Fruit fly (Drosophila melanogaster) whole organism, embryonic: ENCODE measurements around the gene Lst8.
A peak's percentile ranks its signal among the peaks of the same experiment; 100 is the strongest.

Experiments
- CG10654 ChIP-seq: fragments of 200-800 bp; sonication (Bioruptor generic); optimal IDR thresholded peaks from 2 replicates; lab custom pipeline; 2016; ENCODE audit warnings: missing biosample characterization, missing genetic modification characterization
- CG10979 ChIP-seq: fragments of 200-800 bp; sonication (Bioruptor generic); optimal IDR thresholded peaks from 2 replicates; lab custom pipeline; 2018; ENCODE audit warnings: missing biosample characterization, mild to moderate bottlenecking, missing genetic modification characterization, moderate library complexity
- CG11504 ChIP-seq: fragments of 200-800 bp; sonication (Bioruptor generic); optimal IDR thresholded peaks from 3 replicates; lab custom pipeline; 2019; ENCODE audit warnings: missing biosample characterization, mild to moderate bottlenecking, missing genetic modification characterization, moderate library complexity
- CG14050 ChIP-seq: fragments of 200-800 bp; sonication (Bioruptor generic); IDR thresholded peaks from 3 replicates; pipeline ENCODE4 v1.3.6; 2022; ENCODE audit warnings: missing biosample characterization, missing genetic modification characterization
- CG1529 ChIP-seq: fragments of 200-800 bp; sonication (Bioruptor generic); optimal IDR thresholded peaks from 3 replicates; lab custom pipeline; 2018; ENCODE audit warnings: missing biosample characterization, missing genetic modification characterization
- CG1602 ChIP-seq: fragments of 200-800 bp; sonication (Bioruptor generic); optimal IDR thresholded peaks from 3 replicates; lab custom pipeline; 2016; ENCODE audit warnings: missing biosample characterization, missing genetic modification characterization
- CG16813 ChIP-seq: fragments of 200-800 bp; sonication (Bioruptor generic); IDR thresholded peaks from 3 replicates; pipeline ENCODE4 v1.3.6; 2022; ENCODE audit warnings: missing biosample characterization, missing genetic modification characterization; ENCODE audit not compliant: partially characterized antibody
- CG16815 ChIP-seq: fragments of 200-800 bp; sonication (Bioruptor generic); optimal IDR thresholded peaks from 3 replicates; lab custom pipeline; 2017; ENCODE audit warnings: missing biosample characterization, mild to moderate bottlenecking, missing genetic modification characterization
- CG17186 ChIP-seq: fragments of 200-800 bp; sonication (Bioruptor generic); optimal IDR thresholded peaks from 3 replicates; lab custom pipeline; 2017; ENCODE audit warnings: missing biosample characterization, missing genetic modification reagents, missing genetic modification characterization
- CG17361 ChIP-seq: fragments of 200-800 bp; sonication (Bioruptor generic); IDR thresholded peaks from 3 replicates; pipeline ENCODE4 v1.3.6; 2022; ENCODE audit warnings: missing biosample characterization, missing genetic modification characterization
- CG17802 ChIP-seq: fragments of 200-800 bp; sonication (Bioruptor generic); optimal IDR thresholded peaks from 2 replicates; lab custom pipeline; 2018; ENCODE audit warnings: missing biosample characterization, mild to moderate bottlenecking, missing genetic modification characterization, moderate library complexity
- CG2120 ChIP-seq: fragments of 200-800 bp; sonication (Bioruptor generic); optimal IDR thresholded peaks from 3 replicates; lab custom pipeline; 2016; ENCODE audit warnings: missing biosample characterization, missing genetic modification characterization
- CG3065 ChIP-seq: fragments of 200-800 bp; sonication (Bioruptor generic); optimal IDR thresholded peaks from 2 replicates; lab custom pipeline; 2016; ENCODE audit warnings: missing biosample characterization, missing genetic modification characterization
- CG33213 ChIP-seq: fragments of 200-800 bp; sonication (Bioruptor generic); optimal IDR thresholded peaks from 3 replicates; lab custom pipeline; 2016; ENCODE audit warnings: missing biosample characterization, missing genetic modification characterization
- CG3995 ChIP-seq: fragments of 200-800 bp; sonication (Bioruptor generic); optimal IDR thresholded peaks from 3 replicates; lab custom pipeline; 2016; ENCODE audit warnings: missing biosample characterization, missing genetic modification characterization
- CG6683 ChIP-seq: fragments of 200-800 bp; sonication (Bioruptor generic); optimal IDR thresholded peaks from 2 replicates; lab custom pipeline; 2017; ENCODE audit warnings: missing biosample characterization, mild to moderate bottlenecking, missing genetic modification characterization, missing genetic modification reagents
- CG8281 ChIP-seq: fragments of 200-800 bp; sonication (Bioruptor generic); optimal IDR thresholded peaks from 2 replicates; lab custom pipeline; 2018; ENCODE audit warnings: missing biosample characterization, mild to moderate bottlenecking, missing genetic modification characterization, moderate library complexity
- Deaf1 ChIP-seq: fragments of 200-800 bp; optimal IDR thresholded peaks from 3 replicates; lab custom pipeline; 2019; ENCODE audit warnings: missing biosample characterization, mild to moderate bottlenecking, missing genetic modification characterization, moderate library complexity
- Dip3 ChIP-seq: fragments of 200-800 bp; sonication (Bioruptor generic); optimal IDR thresholded peaks from 3 replicates; lab custom pipeline; 2016; ENCODE audit warnings: missing biosample characterization, missing genetic modification characterization
- Doc3 ChIP-seq: fragments of 200-800 bp; sonication (Bioruptor generic); IDR thresholded peaks from 3 replicates; pipeline ENCODE4 v1.3.6; 2022; ENCODE audit warnings: missing biosample characterization, missing genetic modification characterization; ENCODE audit not compliant: partially characterized antibody
- Dref ChIP-seq: fragments of 200-800 bp; sonication (Bioruptor generic); IDR thresholded peaks from 2 replicates; pipeline ENCODE4 v1.3.6; 2022; ENCODE audit warnings: missing biosample characterization, missing genetic modification characterization
- Drgx ChIP-seq: fragments of 200-800 bp; sonication (Bioruptor generic); IDR thresholded peaks from 2 replicates; pipeline ENCODE4 v1.3.6; 2022; ENCODE audit warnings: missing biosample characterization, missing genetic modification characterization
- GATAe ChIP-seq: fragments of 200-800 bp; sonication (Bioruptor generic); conservative IDR thresholded peaks from 2 replicates; pipeline ENCODE4 v1.3.6; 2022; ENCODE audit warnings: missing biosample characterization, missing genetic modification characterization
- Nf-YA ChIP-seq: fragments of 200-800 bp; sonication (Bioruptor generic); IDR thresholded peaks from 2 replicates; pipeline ENCODE4 v1.3.6; 2022; ENCODE audit warnings: missing biosample characterization, missing genetic modification characterization
- Nf-YC ChIP-seq: fragments of 200-800 bp; optimal IDR thresholded peaks from 3 replicates; lab custom pipeline; 2019; ENCODE audit warnings: missing biosample characterization, mild to moderate bottlenecking, missing genetic modification characterization, moderate library complexity
- Sin3A ChIP-seq: fragments of >200 bp; optimal IDR thresholded peaks from 2 replicates; lab custom pipeline; 2018
- amos ChIP-seq: fragments of 200-800 bp; sonication (Bioruptor generic); IDR thresholded peaks from 2 replicates; pipeline ENCODE4 v1.3.6; 2022; ENCODE audit warnings: missing biosample characterization, missing genetic modification characterization; ENCODE audit not compliant: partially characterized antibody
- aop ChIP-seq: fragments of 200-800 bp; sonication (Bioruptor generic); IDR thresholded peaks from 2 replicates; pipeline ENCODE4 v1.3.6; 2022; ENCODE audit warnings: missing biosample characterization, missing genetic modification characterization
- chm ChIP-seq: fragments of 200-800 bp; sonication (Bioruptor generic); IDR thresholded peaks from 2 replicates; pipeline ENCODE4 v1.3.6; 2022; ENCODE audit warnings: missing biosample characterization, missing genetic modification characterization
- crol ChIP-seq: fragments of 200-800 bp; sonication (Bioruptor generic); IDR thresholded peaks from 2 replicates; pipeline ENCODE4 v1.3.6; 2022; ENCODE audit warnings: missing biosample characterization, missing genetic modification characterization
- dmrt11E ChIP-seq: fragments of 200-800 bp; sonication (Bioruptor generic); optimal IDR thresholded peaks from 3 replicates; lab custom pipeline; 2018; ENCODE audit warnings: missing biosample characterization, mild to moderate bottlenecking, missing genetic modification characterization, moderate library complexity
- dysf ChIP-seq: fragments of 200-800 bp; sonication (Bioruptor generic); IDR thresholded peaks from 3 replicates; pipeline ENCODE4 v1.3.6; 2022; ENCODE audit warnings: missing biosample characterization, missing genetic modification characterization
- eve ChIP-seq, 2 experiments: fragments of >200 bp; optimal IDR thresholded peaks; 2 replicates each; lab custom pipeline; 2017; ENCODE audit warnings: missing biosample characterization in 2 of 2, missing genetic modification characterization in 2 of 2
- gce ChIP-seq: fragments of 200-800 bp; sonication (Bioruptor generic); IDR thresholded peaks from 3 replicates; pipeline ENCODE4 v1.3.6; 2022; ENCODE audit warnings: missing biosample characterization, missing genetic modification characterization
- gem ChIP-seq: fragments of 200-800 bp; sonication (Bioruptor generic); optimal IDR thresholded peaks from 2 replicates; lab custom pipeline; 2019; ENCODE audit warnings: missing biosample characterization, mild to moderate bottlenecking, missing genetic modification characterization, moderate library complexity
- grau ChIP-seq: fragments of 200-800 bp; optimal IDR thresholded peaks from 3 replicates; lab custom pipeline; 2019; ENCODE audit warnings: missing biosample characterization, mild to moderate bottlenecking, missing genetic modification characterization, moderate library complexity
- ham ChIP-seq: fragments of 200-800 bp; sonication (Bioruptor generic); IDR thresholded peaks from 2 replicates; pipeline ENCODE4 v1.3.6; 2022; ENCODE audit warnings: missing biosample characterization, missing genetic modification characterization
- hbn ChIP-seq: fragments of 200-800 bp; sonication (Bioruptor generic); IDR thresholded peaks from 2 replicates; pipeline ENCODE4 v1.3.6; 2022; ENCODE audit warnings: missing biosample characterization, missing genetic modification characterization; ENCODE audit not compliant: partially characterized antibody
- her ChIP-seq: fragments of 200-800 bp; sonication (Bioruptor generic); optimal IDR thresholded peaks from 2 replicates; lab custom pipeline; 2016; ENCODE audit warnings: missing biosample characterization, missing genetic modification characterization
- kay ChIP-seq: fragments of 200-800 bp; sonication (Bioruptor generic); optimal IDR thresholded peaks from 2 replicates; lab custom pipeline; 2016; ENCODE audit warnings: missing biosample characterization, missing genetic modification characterization
- org-1 ChIP-seq: fragments of 200-800 bp; sonication (Bioruptor generic); optimal IDR thresholded peaks from 2 replicates; lab custom pipeline; 2017; ENCODE audit warnings: missing biosample characterization, missing genetic modification characterization
- rib ChIP-seq: fragments of 200-800 bp; sonication (Bioruptor generic); IDR thresholded peaks from 2 replicates; pipeline ENCODE4 v1.3.6; 2022; ENCODE audit warnings: missing biosample characterization, missing genetic modification characterization
- seq ChIP-seq: fragments of 200-800 bp; sonication (Bioruptor generic); IDR thresholded peaks from 2 replicates; pipeline ENCODE4 v1.3.6; 2022; ENCODE audit warnings: missing biosample characterization, missing genetic modification characterization
- slbo ChIP-seq: fragments of 200-800 bp; sonication (Bioruptor generic); IDR thresholded peaks from 2 replicates; pipeline ENCODE4 v1.3.6; 2022; ENCODE audit warnings: missing biosample characterization, missing genetic modification characterization
- zfh1 ChIP-seq: fragments of 200-800 bp; sonication (Bioruptor generic); IDR thresholded peaks from 3 replicates; pipeline ENCODE4 v1.3.6; 2022; ENCODE audit warnings: missing biosample characterization, missing genetic modification characterization

Lst8 gene

DNA sequence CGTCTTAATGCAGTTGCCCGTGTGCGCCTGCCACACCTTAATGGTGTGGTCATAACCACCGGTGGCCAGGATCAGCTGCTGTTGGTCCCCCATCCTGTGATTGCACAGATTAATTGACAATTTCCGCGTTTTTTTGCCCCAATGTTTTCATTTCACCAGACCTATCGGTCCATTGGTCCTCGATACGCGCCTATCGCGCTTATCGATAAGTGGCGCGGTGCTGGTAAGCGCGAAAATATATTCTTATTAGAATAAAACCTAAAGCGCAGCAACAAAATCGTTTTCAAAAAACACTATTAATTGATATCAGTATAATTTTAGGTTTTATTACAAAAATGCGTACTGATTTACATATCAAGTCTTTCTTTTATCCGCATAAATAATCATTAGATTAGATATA, at the start of gene Lst8 (continued):
- no peak for TF ChIP-seq CG10654
- TF ChIP-seq kay (GFP tag; lab: Kevin White, UChicago), result no peak
- TF ChIP-seq dysf (GFP tag; lab: Robert Waterston, UW), result no peak
- TF ChIP-seq CG1529, result no peak
- TF ChIP-seq CG17186 (GFP tag; lab: Kevin White, UChicago), result peak; percentile 18
- TF ChIP-seq CG16815 (GFP tag; lab: Kevin White, UChicago), result no peak
- no peak for TF ChIP-seq crol (GFP tag; lab: Robert Waterston, UW)
- TF ChIP-seq CG17361 (GFP tag; lab: Robert Waterston, UW), result no peak
- no peak for TF ChIP-seq Dip3
- peak; percentile 64 for TF ChIP-seq CG16813 (GFP tag; lab: Robert Waterston, UW)
- no peak for TF ChIP-seq eve (GFP tag; optimal IDR thresholded peaks at IDR 0.05; lab: Kevin White, UChicago)
- no peak for TF ChIP-seq CG33213 (GFP tag; lab: Kevin White, UChicago)
- TF ChIP-seq hbn (GFP tag; lab: Robert Waterston, UW), result peak; percentile 62
- no peak for TF ChIP-seq CG1602 (GFP tag; lab: Kevin White, UChicago)
- TF ChIP-seq amos (GFP tag; lab: Robert Waterston, UW), result peak; percentile 69
- peak; percentile 54; the same call in 1 of the 3 replicates for TF ChIP-seq Doc3 (GFP tag; lab: Robert Waterston, UW)
- TF ChIP-seq CG8281 (tag; lab: Kevin White, UChicago), result no peak
- no peak for TF ChIP-seq CG2120 (GFP tag; lab: Kevin White, UChicago)
- no peak for TF ChIP-seq org-1
- TF ChIP-seq zfh1, result no peak
- TF ChIP-seq, all 482 proteins: peak for 54

DNA sequence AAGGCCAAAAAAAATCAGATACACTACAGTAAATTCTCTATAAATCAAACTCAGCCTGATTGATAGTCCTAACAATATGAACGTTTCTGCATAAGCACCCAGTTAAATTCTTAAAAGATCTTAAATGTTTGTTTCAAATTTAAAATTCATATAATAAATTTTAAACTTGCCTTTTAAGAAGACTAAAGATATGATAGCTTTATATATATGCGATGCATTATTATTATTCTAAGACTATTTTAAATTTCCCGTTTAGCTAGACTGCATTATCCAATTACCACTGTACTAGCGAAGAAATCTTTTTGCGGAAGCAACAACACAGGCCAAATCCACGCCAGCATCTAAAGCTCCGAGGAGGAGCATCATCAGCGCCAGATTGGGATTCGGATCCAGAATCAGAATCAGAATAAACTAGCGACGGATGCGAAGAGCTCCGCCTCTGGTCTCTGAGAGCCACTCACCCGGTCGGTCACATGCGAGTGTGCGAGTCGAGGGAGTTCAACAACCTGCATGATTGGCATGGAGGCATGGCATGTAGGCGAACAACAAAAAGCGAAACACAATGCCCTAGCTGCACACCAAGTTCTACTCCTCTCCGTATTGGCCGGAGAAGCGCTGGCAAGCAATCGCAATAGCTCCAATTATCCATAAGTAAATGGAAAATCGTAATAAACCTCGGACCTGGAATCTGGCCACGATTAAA, 48.4 kb upstream of the Lst8 start:
- TF ChIP-seq Nf-YA (no peak), Drgx (GFP tag; lab: Robert Waterston, UW) (no peak), CG14050 (GFP tag; lab: Robert Waterston, UW) (no peak), gce (no peak), seq (GFP tag; lab: Robert Waterston, UW) (no peak), slbo (GFP tag; lab: Robert Waterston, UW) (peak; percentile 7; the same call in 1 of the 2 replicates), CG3065 (GFP tag; lab: Kevin White, UChicago) (no peak), dmrt11E (tag; lab: Kevin White, UChicago) (no peak), aop (GFP tag; lab: Robert Waterston, UW) (no peak), CG3995 (GFP tag; lab: Kevin White, UChicago) (no peak), CG17802 (tag; lab: Kevin White, UChicago) (no peak), gem (tag; lab: Kevin White, UChicago) (peak; percentile 7), her (GFP tag; lab: Kevin White, UChicago) (no peak), grau (tag; lab: Kevin White, UChicago) (peak; percentile 38), Nf-YC (tag; lab: Kevin White, UChicago) (no peak), Sin3A (lab: Kevin White, UChicago) (no peak), chm (no peak), CG11504 (tag; lab: Kevin White, UChicago) (peak; percentile 2), GATAe (GFP tag; lab: Robert Waterston, UW) (no peak), Dref (no peak), CG10979 (tag; lab: Kevin White, UChicago) (no peak), CG6683 (no peak), Deaf1 (tag; lab: Kevin White, UChicago) (no peak), rib (GFP tag; lab: Robert Waterston, UW) (no peak), amos (GFP tag; lab: Robert Waterston, UW) (no peak), ham (GFP tag; lab: Robert Waterston, UW) (no peak)
